Worm (Caenorhabditis elegans): ENCODE measurements around the gene srh-44.

srh-44 gene

DNA sequence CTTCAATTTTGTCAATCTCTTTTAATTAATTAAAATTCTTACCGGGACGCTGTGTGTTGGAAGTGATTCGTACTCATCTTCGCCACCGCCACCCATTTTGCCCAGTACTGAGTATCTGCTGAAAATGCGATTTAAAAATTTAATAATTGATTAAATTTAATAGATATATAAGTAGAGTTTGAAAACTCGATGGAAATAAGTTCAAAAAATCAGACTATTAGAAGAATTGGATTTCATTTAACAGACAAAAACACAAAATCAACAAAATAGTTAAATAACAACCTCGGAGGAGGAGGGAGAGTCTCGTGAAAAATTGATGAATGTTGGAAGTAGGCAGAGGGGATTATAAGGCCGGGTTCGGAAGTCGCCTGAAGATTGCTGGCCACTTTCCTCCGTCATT is 43.0 kb upstream of the srh-44 start, which contains the start of gene mfn-1:
Gene mfn-1, minus strand, starts transcription at position 101 of the 400 bp plus-strand sequence.
- TF ChIP-seq Y75B8A.6 (GFP tag; IDR thresholded peaks at IDR 0.05): no peak
- no peak for TF ChIP-seq dmd-8 (GFP tag; IDR thresholded peaks at IDR 0.05)
- TF ChIP-seq snpc-1.2 (GFP tag; IDR thresholded peaks at IDR 0.05): no peak
- no peak for TF ChIP-seq pha-4 (GFP tag; IDR thresholded peaks at IDR 0.05)
- TF ChIP-seq pha-4 (tag; optimal IDR thresholded peaks at IDR 0.05): no peak
- TF ChIP-seq zip-11 (GFP tag; IDR thresholded peaks at IDR 0.05): no peak
- TF ChIP-seq ceh-82 (tag; optimal IDR thresholded peaks at IDR 0.05): no peak
- no peak for TF ChIP-seq nhr-28 (tag; optimal IDR thresholded peaks at IDR 0.05)
- no peak for TF ChIP-seq unc-39 (tag; optimal IDR thresholded peaks at IDR 0.05)
- TF ChIP-seq tag-97 (GFP tag; IDR thresholded peaks at IDR 0.05): no peak
- TF ChIP-seq dmd-6 (GFP tag; IDR thresholded peaks at IDR 0.05): no peak
- TF ChIP-seq dmd-9 (GFP tag; IDR thresholded peaks at IDR 0.05): no peak
- no peak for TF ChIP-seq nhr-48 (tag; optimal IDR thresholded peaks at IDR 0.05)
- no peak for TF ChIP-seq ctbp-1 (GFP tag; IDR thresholded peaks at IDR 0.05)
- no peak for TF ChIP-seq nhr-76 (tag; optimal IDR thresholded peaks at IDR 0.05)
- TF ChIP-seq jun-1 (tag; optimal IDR thresholded peaks at IDR 0.05): no peak

- no peak for TF ChIP-seq ceh-62 (tag; optimal IDR thresholded peaks at IDR 0.05)
- TF ChIP-seq vab-7 (GFP tag; IDR thresholded peaks at IDR 0.05): no peak
- no peak for TF ChIP-seq zfp-3 (GFP tag; conservative IDR thresholded peaks at IDR 0.05)
- no peak for TF ChIP-seq unc-39 (tag; optimal IDR thresholded peaks at IDR 0.05)
- peak; percentile 91 for TF ChIP-seq nhr-28 (tag; optimal IDR thresholded peaks at IDR 0.05)
- no peak for TF ChIP-seq F44E2.7 (GFP tag; IDR thresholded peaks at IDR 0.05)
- no peak for TF ChIP-seq nhr-41 (GFP tag; IDR thresholded peaks at IDR 0.05)
- no peak for TF ChIP-seq dpl-1 (GFP tag; optimal IDR thresholded peaks at IDR 0.05)
- TF ChIP-seq ceh-82 (tag; optimal IDR thresholded peaks at IDR 0.05): no peak
- no peak for TF ChIP-seq zag-1 (tag; optimal IDR thresholded peaks at IDR 0.05)
- TF ChIP-seq hif-1 (tag; optimal IDR thresholded peaks at IDR 0.05): peak; percentile 58 to 92
- peak; percentile 14 to 83 for TF ChIP-seq mdl-1 (tag; optimal IDR thresholded peaks at IDR 0.05)
- TF ChIP-seq pqm-1 (tag; optimal IDR thresholded peaks at IDR 0.05): peak; percentile 71
- TF ChIP-seq ZK546.5 (tag; optimal IDR thresholded peaks at IDR 0.05): no peak
- peak in 1 of 2 experiments; percentile 56 for TF ChIP-seq lsy-2 (tag; optimal IDR thresholded peaks at IDR 0.05)
- TF ChIP-seq aha-1 (tag): peak; percentile 99
- peak; percentile 25 for TF ChIP-seq T20F7.1 (GFP tag; optimal IDR thresholded peaks at IDR 0.05)
- TF ChIP-seq sdz-12 (GFP tag; optimal IDR thresholded peaks at IDR 0.05): no peak
- no peak for TF ChIP-seq daf-16 (GFP tag; optimal IDR thresholded peaks at IDR 0.05)
- TF ChIP-seq daf-16 (tag; optimal IDR thresholded peaks at IDR 0.05): peak; percentile 37
- no peak for TF ChIP-seq spr-1 (tag; optimal IDR thresholded peaks at IDR 0.05)
- peak; percentile 55 for TF ChIP-seq nhr-48 (tag; optimal IDR thresholded peaks at IDR 0.05)
- TF ChIP-seq mxl-3 (GFP tag; optimal IDR thresholded peaks at IDR 0.05): peak; percentile 98
- no peak for TF ChIP-seq lin-38 (GFP tag; IDR thresholded peaks at IDR 0.05)
- TF ChIP-seq hlh-30 (tag; optimal IDR thresholded peaks at IDR 0.05; ENCODE audit: insufficient read depth): peak; percentile 71
- TF ChIP-seq nhr-10 (tag; optimal IDR thresholded peaks at IDR 0.05): peak; percentile 33
- TF ChIP-seq hlh-11 (tag; optimal IDR thresholded peaks at IDR 0.05): peak; percentile 79
- TF ChIP-seq dve-1 (tag; optimal IDR thresholded peaks at IDR 0.05; ENCODE audit: insufficient read depth): peak; percentile 64
- TF ChIP-seq php-3 (GFP tag; IDR thresholded peaks at IDR 0.05): 0 out of 2 replicates have a peak, but pooled peaks have one; percentile 10
- peak; percentile 85 for TF ChIP-seq dmd-6 (GFP tag; IDR thresholded peaks at IDR 0.05)
- no peak for TF ChIP-seq duxl-1 (tag; optimal IDR thresholded peaks at IDR 0.05; ENCODE audit: poor library complexity)
Observed at ce11 chrII:11472542-11472941, 42.3 kb upstream of the srh-44 start.
